Fruit fly (Drosophila melanogaster): ENCODE results near the gene CG5555.

DNA sequence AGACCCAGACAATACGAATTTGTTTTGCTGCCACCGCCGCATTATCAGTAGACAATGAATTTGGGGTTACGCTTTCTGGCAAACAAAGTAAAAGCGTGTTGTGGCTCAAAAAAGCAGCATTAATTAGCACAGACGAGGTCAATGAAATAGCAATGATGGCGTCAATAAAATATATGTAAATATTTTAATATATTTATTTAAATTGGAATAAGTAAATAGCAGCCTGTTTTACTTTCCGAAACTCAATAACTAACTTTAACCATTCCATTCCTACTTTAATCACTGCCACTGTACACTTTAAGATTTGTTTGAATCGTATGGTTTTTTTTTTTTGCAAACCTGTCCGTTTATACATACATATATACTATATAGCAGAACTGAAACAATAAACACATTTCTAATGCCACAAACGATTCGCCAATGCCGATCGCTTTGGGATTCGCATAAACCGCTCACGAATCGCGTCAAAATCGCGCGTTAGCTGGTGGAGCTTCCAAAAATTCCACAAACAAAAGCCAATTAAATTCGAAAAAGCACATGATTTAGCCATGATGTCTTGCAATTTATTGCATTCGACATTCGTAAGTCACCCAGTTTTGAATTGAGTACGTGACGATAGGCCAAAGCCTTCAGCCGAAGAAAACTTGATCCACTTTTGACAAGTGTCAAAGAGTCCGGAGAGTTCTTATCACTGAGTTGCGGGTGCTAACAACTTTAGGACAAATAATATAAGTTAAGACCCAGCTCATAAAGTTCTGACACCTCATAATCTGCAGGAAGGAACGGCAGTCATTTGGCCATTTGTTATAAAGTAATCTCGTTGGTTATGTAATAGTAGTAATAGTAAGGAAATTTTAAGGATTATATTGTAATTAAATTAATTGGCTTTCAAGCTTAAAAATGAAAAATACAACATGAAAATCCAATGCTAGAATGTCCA, 28.2 kb downstream of the CG5555 start:
- TF ChIP-seq gl (tag; optimal IDR thresholded peaks at IDR 0.05) = no peak
- peak; percentile 9 for TF ChIP-seq CG8159 (tag; optimal IDR thresholded peaks at IDR 0.05)
- no peak for TF ChIP-seq CG17806 (tag; optimal IDR thresholded peaks at IDR 0.05)
- peak; percentile 13 for TF ChIP-seq Snoo (tag; optimal IDR thresholded peaks at IDR 0.05)
- TF ChIP-seq Pif1B (GFP tag; optimal IDR thresholded peaks at IDR 0.05) = no peak
- TF ChIP-seq D1 (tag; optimal IDR thresholded peaks at IDR 0.05) = no peak
- peak; percentile 2 for TF ChIP-seq CG15710 (tag; optimal IDR thresholded peaks at IDR 0.05)
- no peak for TF ChIP-seq CG9948 (tag; optimal IDR thresholded peaks at IDR 0.05)
- TF ChIP-seq CG34367 (tag; optimal IDR thresholded peaks at IDR 0.05) = no peak
- no peak for TF ChIP-seq CG13204 (GFP tag; optimal IDR thresholded peaks at IDR 0.05)
- TF ChIP-seq EcR (GFP tag; optimal IDR thresholded peaks at IDR 0.05) = no peak
- TF ChIP-seq CG32121 (GFP tag; IDR thresholded peaks at IDR 0.05) = peak; percentile 62
- no peak for TF ChIP-seq CG8301 (tag; optimal IDR thresholded peaks at IDR 0.05)

Measured in whole organism, pupa.